Fruit fly (Drosophila melanogaster) whole organism, prepupa: ENCODE measurements around the gene senju.
A peak's percentile ranks its signal among the peaks of the same experiment; 100 is the strongest.

Experiments
- CG10631 ChIP-seq: fragments of 200-800 bp; sonication (Bioruptor generic); optimal IDR thresholded peaks from 2 replicates; lab custom pipeline; 2016; ENCODE audit warnings: missing biosample characterization, missing genetic modification characterization
- CG10669 ChIP-seq: fragments of 200-800 bp; sonication (Bioruptor generic); optimal IDR thresholded peaks from 3 replicates; lab custom pipeline; 2018; ENCODE audit warnings: missing biosample characterization, mild to moderate bottlenecking, missing genetic modification characterization, moderate library complexity
- CG11762 ChIP-seq: fragments of 200-800 bp; sonication (Bioruptor generic); optimal IDR thresholded peaks from 3 replicates; lab custom pipeline; 2016; ENCODE audit warnings: missing biosample characterization, missing genetic modification characterization; ENCODE audit not compliant: insufficient read depth
- CG1621 ChIP-seq: fragments of 200-800 bp; sonication (Bioruptor generic); optimal IDR thresholded peaks from 3 replicates; lab custom pipeline; 2018; ENCODE audit warnings: missing biosample characterization, mild to moderate bottlenecking, missing genetic modification characterization
- CG3032 ChIP-seq: fragments of 200-800 bp; optimal IDR thresholded peaks from 2 replicates; lab custom pipeline; 2019; ENCODE audit warnings: missing biosample characterization, mild to moderate bottlenecking, missing genetic modification characterization, moderate library complexity
- CG31627 ChIP-seq: fragments of 200-800 bp; sonication (Bioruptor generic); optimal IDR thresholded peaks from 3 replicates; lab custom pipeline; 2016; ENCODE audit warnings: missing biosample characterization, missing genetic modification characterization
- CG32006 ChIP-seq: fragments of 200-800 bp; sonication (Bioruptor generic); optimal IDR thresholded peaks from 3 replicates; lab custom pipeline; 2017; ENCODE audit warnings: missing biosample characterization, mild to moderate bottlenecking, missing genetic modification characterization
- CG34406 ChIP-seq: fragments of 200-800 bp; sonication (Bioruptor generic); optimal IDR thresholded peaks from 3 replicates; lab custom pipeline; 2016; ENCODE audit warnings: missing biosample characterization, missing genetic modification characterization
- CG3919 ChIP-seq: fragments of 200-800 bp; sonication (Bioruptor generic); optimal IDR thresholded peaks from 3 replicates; lab custom pipeline; 2016; ENCODE audit warnings: missing biosample characterization, missing genetic modification characterization
- CG4318 ChIP-seq: fragments of 200-800 bp; sonication (Bioruptor generic); optimal IDR thresholded peaks from 3 replicates; lab custom pipeline; 2017; ENCODE audit warnings: missing biosample characterization, mild to moderate bottlenecking, missing genetic modification characterization
- CG6163 ChIP-seq: fragments of 200-800 bp; sonication (Bioruptor generic); IDR thresholded peaks from 3 replicates; pipeline ENCODE4 v1.3.6; 2022; ENCODE audit warnings: missing biosample characterization, missing genetic modification characterization
- CG6792 ChIP-seq: fragments of 200-800 bp; sonication (Bioruptor generic); optimal IDR thresholded peaks from 3 replicates; lab custom pipeline; 2016; ENCODE audit warnings: missing biosample characterization, missing genetic modification characterization
- CG6808 ChIP-seq: fragments of 200-800 bp; sonication (Bioruptor generic); optimal IDR thresholded peaks from 3 replicates; lab custom pipeline; 2017; ENCODE audit warnings: missing biosample characterization, missing genetic modification characterization, mild to moderate bottlenecking, moderate library complexity, missing genetic modification reagents
- CG7368 ChIP-seq: fragments of 200-800 bp; sonication (Bioruptor generic); optimal IDR thresholded peaks from 3 replicates; lab custom pipeline; 2016; ENCODE audit warnings: missing biosample characterization, missing genetic modification characterization
- CG8119 ChIP-seq: fragments of 200-800 bp; sonication (Bioruptor generic); IDR thresholded peaks from 3 replicates; pipeline ENCODE4 v1.3.6; 2022; ENCODE audit warnings: missing biosample characterization, missing genetic modification characterization
- CG8319 ChIP-seq: fragments of 200-800 bp; sonication (Bioruptor generic); optimal IDR thresholded peaks from 3 replicates; lab custom pipeline; 2016; ENCODE audit warnings: missing biosample characterization, missing genetic modification characterization
- CG8632 ChIP-seq: fragments of 200-800 bp; sonication (Bioruptor generic); optimal IDR thresholded peaks from 3 replicates; lab custom pipeline; 2016; ENCODE audit warnings: missing biosample characterization, missing genetic modification characterization
- CG9139 ChIP-seq: fragments of 200-800 bp; sonication (Bioruptor generic); optimal IDR thresholded peaks from 3 replicates; lab custom pipeline; 2017; ENCODE audit warnings: missing biosample characterization, mild to moderate bottlenecking, missing genetic modification characterization
- Eip78C ChIP-seq: fragments of 200-800 bp; sonication (Bioruptor generic); peaks from one replicate; lab custom pipeline; 2016; ENCODE audit warnings: missing biosample characterization, missing genetic modification characterization
- Eip93F ChIP-seq: fragments of 200-800 bp; sonication (Bioruptor generic); optimal IDR thresholded peaks from 2 replicates; lab custom pipeline; 2016; ENCODE audit warnings: missing biosample characterization, mild to moderate bottlenecking, missing genetic modification characterization
- Gug ChIP-seq: fragments of 200-800 bp; sonication (Bioruptor generic); IDR thresholded peaks from 2 replicates; pipeline ENCODE4 v1.3.6; 2022; ENCODE audit warnings: missing biosample characterization, missing genetic modification characterization
- Hr39 ChIP-seq: fragments of 200-800 bp; sonication (Bioruptor generic); optimal IDR thresholded peaks from 2 replicates; lab custom pipeline; 2016; ENCODE audit warnings: missing biosample characterization, missing genetic modification characterization
- Lpt ChIP-seq: fragments of 200-800 bp; sonication (Bioruptor generic); optimal IDR thresholded peaks from 3 replicates; lab custom pipeline; 2016; ENCODE audit warnings: missing biosample characterization, missing genetic modification characterization
- OdsH ChIP-seq: fragments of 200-800 bp; sonication (Bioruptor generic); optimal IDR thresholded peaks from 3 replicates; lab custom pipeline; 2016; ENCODE audit warnings: missing biosample characterization, missing genetic modification characterization
- Smox ChIP-seq: fragments of 200-800 bp; sonication (Bioruptor generic); optimal IDR thresholded peaks from 3 replicates; lab custom pipeline; 2016; ENCODE audit warnings: missing biosample characterization, missing genetic modification characterization
- Sox102F ChIP-seq: fragments of 200-800 bp; sonication (Bioruptor generic); optimal IDR thresholded peaks from 2 replicates; lab custom pipeline; 2016; ENCODE audit warnings: missing biosample characterization, mild to moderate bottlenecking, missing genetic modification characterization
- Sox14 ChIP-seq: fragments of 200-800 bp; sonication (Bioruptor generic); optimal IDR thresholded peaks from 3 replicates; lab custom pipeline; 2016; ENCODE audit warnings: missing biosample characterization, missing genetic modification characterization
- achi ChIP-seq: fragments of 200-800 bp; sonication (Bioruptor generic); optimal IDR thresholded peaks from 3 replicates; lab custom pipeline; 2016; ENCODE audit warnings: missing biosample characterization, missing genetic modification characterization
- acj6 ChIP-seq: fragments of 200-800 bp; sonication (Bioruptor generic); optimal IDR thresholded peaks from 3 replicates; lab custom pipeline; 2016; ENCODE audit warnings: missing biosample characterization, missing genetic modification characterization
- cyc ChIP-seq: fragments of 200-800 bp; sonication (Bioruptor generic); optimal IDR thresholded peaks from 3 replicates; lab custom pipeline; 2016; ENCODE audit warnings: missing biosample characterization, missing genetic modification characterization
- dac ChIP-seq: fragments of 200-800 bp; sonication (Bioruptor generic); optimal IDR thresholded peaks from 2 replicates; lab custom pipeline; 2017; ENCODE audit warnings: missing biosample characterization, mild to moderate bottlenecking, missing genetic modification characterization
- dsx ChIP-seq: fragments of 200-800 bp; optimal IDR thresholded peaks from 3 replicates; lab custom pipeline; 2019; ENCODE audit warnings: missing biosample characterization, mild to moderate bottlenecking, missing genetic modification characterization, moderate library complexity; ENCODE audit not compliant: poor library complexity, severe bottlenecking
- eg ChIP-seq: fragments of 200-800 bp; sonication (Bioruptor generic); IDR thresholded peaks from 3 replicates; pipeline ENCODE4 v1.3.6; 2022; ENCODE audit warnings: missing biosample characterization, missing genetic modification characterization
- esn ChIP-seq: fragments of 200-800 bp; sonication (Bioruptor generic); optimal IDR thresholded peaks from 2 replicates; lab custom pipeline; 2016; ENCODE audit warnings: missing biosample characterization, mild to moderate bottlenecking, missing genetic modification characterization, moderate library complexity
- fd59A ChIP-seq: fragments of 200-800 bp; sonication (Bioruptor generic); optimal IDR thresholded peaks from 2 replicates; lab custom pipeline; 2017; ENCODE audit warnings: missing biosample characterization, mild to moderate bottlenecking, missing genetic modification characterization, missing genetic modification reagents
- fd85E ChIP-seq: fragments of 200-800 bp; sonication (Bioruptor generic); optimal IDR thresholded peaks from 3 replicates; lab custom pipeline; 2016; ENCODE audit warnings: missing biosample characterization, missing genetic modification characterization
- fkh ChIP-seq: fragments of 200-800 bp; sonication (Bioruptor generic); optimal IDR thresholded peaks from 3 replicates; lab custom pipeline; 2017; ENCODE audit warnings: missing biosample characterization, mild to moderate bottlenecking, missing genetic modification characterization, moderate library complexity
- lz ChIP-seq: fragments of 200-800 bp; sonication (Bioruptor generic); optimal IDR thresholded peaks from 3 replicates; lab custom pipeline; 2016; ENCODE audit warnings: missing biosample characterization, missing genetic modification characterization
- net ChIP-seq: fragments of 200-800 bp; sonication (Bioruptor generic); optimal IDR thresholded peaks from 3 replicates; lab custom pipeline; 2016; ENCODE audit warnings: missing biosample characterization, missing genetic modification characterization
- spab ChIP-seq: fragments of 200-800 bp; sonication (Bioruptor generic); optimal IDR thresholded peaks from 2 replicates; lab custom pipeline; 2017; ENCODE audit warnings: missing biosample characterization, mild to moderate bottlenecking, missing genetic modification characterization, missing genetic modification reagents
- svp ChIP-seq: fragments of 200-800 bp; sonication (Bioruptor generic); peaks from one replicate; lab custom pipeline; 2016; ENCODE audit warnings: missing biosample characterization, missing genetic modification characterization
- topi ChIP-seq: fragments of 200-800 bp; sonication (Bioruptor generic); optimal IDR thresholded peaks from 3 replicates; lab custom pipeline; 2016; ENCODE audit warnings: missing biosample characterization, missing genetic modification characterization
- vri ChIP-seq: fragments of 200-800 bp; sonication (Bioruptor generic); optimal IDR thresholded peaks from 3 replicates; lab custom pipeline; 2016; ENCODE audit warnings: missing biosample characterization, mild to moderate bottlenecking, missing genetic modification characterization

Gene senju

DNA sequence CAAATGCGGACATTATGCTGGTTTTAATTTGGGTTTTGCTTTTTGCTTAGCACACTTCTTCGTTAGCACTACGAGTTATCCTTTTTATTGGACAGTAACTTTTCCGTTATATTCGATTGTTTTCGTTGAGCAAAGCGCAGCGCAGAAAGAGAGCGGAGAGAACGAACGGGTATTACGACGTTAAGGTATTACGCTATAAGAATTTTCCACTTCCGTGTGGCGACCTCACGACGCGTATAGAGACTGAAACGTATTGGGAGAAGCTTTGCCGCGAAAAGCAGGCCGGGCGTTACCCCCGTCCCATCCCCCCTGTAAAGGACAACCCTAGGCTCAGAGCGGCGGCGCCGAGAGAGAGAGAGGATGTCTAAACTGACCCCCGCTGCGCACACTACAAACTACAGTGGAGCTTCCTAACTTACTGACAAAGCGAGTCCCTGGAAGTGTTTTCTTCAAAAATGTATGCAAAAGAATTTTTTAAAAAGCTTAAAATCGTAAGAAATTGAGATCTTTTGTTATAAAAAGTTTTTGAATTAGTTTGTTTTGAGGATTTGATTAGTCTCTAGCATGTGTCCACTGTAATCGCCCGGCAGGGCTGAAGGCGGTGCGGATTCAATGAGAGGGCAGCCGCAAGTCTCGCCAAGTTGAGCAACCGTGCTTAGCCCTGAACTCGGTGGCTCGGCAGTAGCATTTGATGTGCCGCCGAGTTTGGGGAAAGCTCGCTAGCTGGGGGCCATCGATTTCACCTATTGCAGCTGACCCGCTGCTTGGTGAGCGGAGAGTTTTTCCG is 47.8 kb upstream of the senju start (continued):
- TF ChIP-seq CG34406 (GFP tag; lab: Kevin White, UChicago) (peak; percentile 80), spab (GFP tag; lab: Kevin White, UChicago) (peak; percentile 82), OdsH (GFP tag; lab: Kevin White, UChicago) (peak; percentile 90), CG10631 (peak; percentile 90), acj6 (GFP tag; lab: Kevin White, UChicago) (peak; percentile 88), fd59A (peak; percentile 81), dac (GFP tag; lab: Kevin White, UChicago) (peak; percentile 60), CG32006 (GFP tag; lab: Kevin White, UChicago) (peak; percentile 88), CG10669 (peak; percentile 89), Smox (GFP tag; lab: Kevin White, UChicago) (peak; percentile 84), Eip93F (GFP tag; lab: Kevin White, UChicago) (peak; percentile 72), cyc (peak; percentile 88), CG6163 (GFP tag; lab: Robert Waterston, UW) (peak; percentile 95), vri (peak; percentile 73), Hr39 (peak; percentile 91), CG31627 (GFP tag; lab: Kevin White, UChicago) (peak; percentile 90), CG8632 (peak; percentile 81), Sox102F (peak; percentile 89), esn (GFP tag; lab: Kevin White, UChicago) (peak; percentile 91), Lpt (GFP tag; lab: Kevin White, UChicago) (peak; percentile 69), CG7368 (peak; percentile 87), CG6808 (peak; percentile 82), fkh (peak; percentile 58), CG4318 (GFP tag; lab: Kevin White, UChicago) (no peak)
- TF ChIP-seq, all 60 proteins: peak for 59

DNA sequence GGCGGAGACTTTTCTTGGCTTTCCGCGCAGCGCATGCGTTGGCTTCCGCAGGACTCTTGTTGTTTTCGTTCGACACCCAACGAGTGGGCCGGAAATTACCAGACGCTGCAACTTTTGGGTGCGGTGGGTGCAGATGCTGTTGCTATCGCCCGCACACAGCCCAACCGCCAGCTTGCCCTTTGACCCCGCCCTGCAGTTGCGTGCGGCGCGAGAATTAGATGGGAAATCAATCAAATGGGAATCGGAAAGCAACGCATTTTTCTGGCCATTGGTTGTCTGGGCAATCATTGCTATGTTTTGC is 47.2 kb upstream of the senju start:
- no peak for TF ChIP-seq CG11762 (GFP tag; lab: Kevin White, UChicago)
- TF ChIP-seq lz (GFP tag; lab: Kevin White, UChicago): no peak
- TF ChIP-seq CG8319: no peak
- no peak for TF ChIP-seq CG3032 (tag; lab: Kevin White, UChicago)
- no peak for TF ChIP-seq svp (GFP tag; lab: Kevin White, UChicago)
- TF ChIP-seq CG1621 (tag; lab: Kevin White, UChicago): no peak
- no peak for TF ChIP-seq dsx (GFP tag; lab: Kevin White, UChicago)
- TF ChIP-seq fd59A: no peak
- no peak for TF ChIP-seq CG10669
- no peak for TF ChIP-seq achi (GFP tag; lab: Kevin White, UChicago)
- no peak for TF ChIP-seq CG34406 (GFP tag; lab: Kevin White, UChicago)

DNA sequence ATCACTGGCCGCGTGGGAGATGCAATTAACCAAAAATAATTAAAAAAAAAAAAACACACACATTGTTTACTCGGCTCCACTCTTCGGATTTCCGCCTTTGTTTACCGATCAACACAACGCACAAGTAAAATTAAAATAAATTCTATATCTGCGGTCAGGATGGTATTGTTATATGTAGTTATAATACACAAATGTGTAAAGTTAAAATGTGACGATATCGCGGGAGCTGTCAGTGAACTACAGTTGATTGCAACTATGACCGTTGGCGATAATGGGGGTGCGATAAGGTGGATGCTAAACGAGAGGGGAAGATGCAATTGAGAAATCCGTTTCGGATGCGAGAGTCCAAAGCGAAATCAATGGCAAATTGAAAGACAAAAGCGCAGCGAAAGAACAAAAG is 46.3 kb upstream of the senju start:
- TF ChIP-seq dsx (GFP tag; lab: Kevin White, UChicago) (no peak), CG8632 (no peak), CG10631 (no peak), CG8319 (no peak), Eip78C (GFP tag; lab: Kevin White, UChicago) (peak; percentile 70), vri (peak; percentile 10), svp (GFP tag; lab: Kevin White, UChicago) (peak; percentile 70)

DNA sequence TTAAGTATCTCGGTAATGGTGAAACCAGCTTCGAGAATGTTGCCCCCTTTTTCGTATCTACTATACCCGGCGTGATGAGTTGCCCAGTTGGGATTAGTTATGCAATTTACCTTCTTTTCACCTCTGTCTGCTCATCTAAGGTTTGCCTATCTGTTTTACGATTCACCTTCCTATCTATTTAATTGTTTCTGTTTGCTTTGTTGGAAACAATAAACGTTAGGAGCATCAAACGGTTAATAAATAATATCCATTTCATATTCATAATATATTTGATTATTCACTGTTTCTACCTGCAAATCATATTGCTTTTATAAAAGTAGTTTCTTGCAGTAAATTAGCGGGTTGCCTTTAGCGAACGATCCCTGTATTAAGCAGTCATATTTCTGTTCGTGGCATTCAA is 45.4 kb upstream of the senju start:
- TF ChIP-seq CG8119 (GFP tag; lab: Robert Waterston, UW): no peak
- no peak for TF ChIP-seq fd85E (GFP tag; lab: Kevin White, UChicago)
- TF ChIP-seq eg (GFP tag; lab: Robert Waterston, UW): 0 out of 3 replicates have a peak, but pooled peaks have one; percentile 11
- TF ChIP-seq topi: no peak
- TF ChIP-seq CG8632: no peak
- no peak for TF ChIP-seq Sox14
- no peak for TF ChIP-seq acj6 (GFP tag; lab: Kevin White, UChicago)
- peak; percentile 9 for TF ChIP-seq OdsH (GFP tag; lab: Kevin White, UChicago)
- TF ChIP-seq CG10631: no peak
- TF ChIP-seq cyc: no peak
- no peak for TF ChIP-seq CG31627 (GFP tag; lab: Kevin White, UChicago)
- no peak for TF ChIP-seq Smox (GFP tag; lab: Kevin White, UChicago)
- TF ChIP-seq CG1621 (tag; lab: Kevin White, UChicago): no peak
- peak; percentile 9 for TF ChIP-seq esn (GFP tag; lab: Kevin White, UChicago)
- peak; percentile 16 for TF ChIP-seq CG3919 (GFP tag; lab: Kevin White, UChicago)
- no peak for TF ChIP-seq CG8319
- TF ChIP-seq lz (GFP tag; lab: Kevin White, UChicago): no peak
- TF ChIP-seq net (GFP tag; lab: Kevin White, UChicago): no peak
- no peak for TF ChIP-seq CG7368
- TF ChIP-seq CG10669: no peak
- no peak for TF ChIP-seq CG9139 (GFP tag; lab: Kevin White, UChicago)
- no peak for TF ChIP-seq CG6808
- TF ChIP-seq CG6792 (GFP tag; lab: Kevin White, UChicago): no peak
- no peak for TF ChIP-seq Gug (GFP tag; lab: Robert Waterston, UW)
- TF ChIP-seq fd59A: no peak
